Worm (Caenorhabditis elegans) whole organism, L4 larva: ENCODE results near the gene srw-57.
A peak's percentile ranks its signal among the peaks of the same experiment; 100 is the strongest.

Experiments used
- F26F4.8 ChIP-seq: fragments of 200-800 bp; sonication (Bioruptor generic); conservative IDR thresholded peaks from 2 replicates; pipeline ENCODE4 v1.3.6; 2022; ENCODE audit warnings: missing genetic modification characterization, missing compliant biosample characterization
- F37D6.2 ChIP-seq: sonication (generic microtip); optimal IDR thresholded peaks from 2 replicates; lab custom pipeline; 2016; ENCODE audit warnings: mild to moderate bottlenecking, missing genetic modification characterization, missing compliant biosample characterization
- T20F7.1 ChIP-seq: fragments of 200-800 bp; sonication (Bioruptor generic); optimal IDR thresholded peaks from 2 replicates; lab custom pipeline; 2018; ENCODE audit warnings: mild to moderate bottlenecking, missing genetic modification characterization, missing compliant biosample characterization
- Y75B8A.6 ChIP-seq: fragments of 200-800 bp; sonication (Bioruptor generic); IDR thresholded peaks from 2 replicates; pipeline ENCODE4 v1.3.6; 2022; ENCODE audit warnings: missing genetic modification reagents, missing genetic modification characterization, missing compliant biosample characterization
- aha-1 ChIP-seq: fragments of 150-350 bp; peaks from one replicate; lab custom pipeline; 2014; ENCODE audit warnings: missing biosample characterization, missing genetic modification characterization
- attf-4 ChIP-seq: sonication (generic microtip); optimal IDR thresholded peaks from 3 replicates; lab custom pipeline; 2017; ENCODE audit warnings: missing biosample characterization, missing genetic modification characterization
- daf-16 ChIP-seq, 3 experiments: sonication (generic microtip); optimal IDR thresholded peaks; 2 replicates each; lab custom pipeline; 2016 to 2017; ENCODE audit warnings: missing genetic modification characterization in 3 of 3, missing genetic modification reagents in 3 of 3, mild to moderate bottlenecking in 2 of 3, missing compliant biosample characterization in 2 of 3, missing biosample characterization in 1 of 3, moderate library complexity in 1 of 3
- daf-8 ChIP-seq: fragments of 200-800 bp; sonication (Bioruptor generic); IDR thresholded peaks from 2 replicates; pipeline ENCODE4 v1.3.6; 2022; ENCODE audit warnings: missing genetic modification characterization, missing compliant biosample characterization
- duxl-1 ChIP-seq: sonication (generic microtip); optimal IDR thresholded peaks from 2 replicates; lab custom pipeline; 2016; ENCODE audit warnings: mild to moderate bottlenecking, missing genetic modification characterization, moderate library complexity, missing compliant biosample characterization; ENCODE audit not compliant: poor library complexity
- hif-1 ChIP-seq, 2 experiments: sonication (generic microtip); optimal IDR thresholded peaks; 2 replicates each; lab custom pipeline; 2016 to 2017; ENCODE audit warnings: missing compliant biosample characterization in 2 of 2, missing genetic modification characterization in 2 of 2, missing genetic modification reagents in 2 of 2, missing genotype in 2 of 2, mild to moderate bottlenecking in 1 of 2
- hlh-11 ChIP-seq: fragments of 200-800 bp; sonication (Bioruptor generic); optimal IDR thresholded peaks from 2 replicates; lab custom pipeline; 2018; ENCODE audit warnings: mild to moderate bottlenecking, missing genetic modification characterization, missing compliant biosample characterization
- lin-13 ChIP-seq: fragments of 150-350 bp; optimal IDR thresholded peaks from 2 replicates; lab custom pipeline; 2014; ENCODE audit warnings: missing biosample characterization, missing genetic modification reagents, missing genetic modification characterization
- lin-15B ChIP-seq: fragments of 150-350 bp; sonication (generic microtip); optimal IDR thresholded peaks from 3 replicates; lab custom pipeline; 2014; ENCODE audit warnings: missing biosample characterization, missing genetic modification characterization
- lin-39 ChIP-seq: fragments of 150-350 bp; optimal IDR thresholded peaks from 2 replicates; lab custom pipeline; 2014; ENCODE audit warnings: missing biosample characterization, missing genetic modification reagents, missing genetic modification characterization
- madf-5 ChIP-seq, 2 experiments: fragments of 200-800 bp; sonication (Bioruptor generic); IDR thresholded peaks; 2 replicates each; pipeline ENCODE4 v1.3.6; 2022; ENCODE audit warnings: missing compliant biosample characterization in 2 of 2, missing genetic modification characterization in 2 of 2
- madf-9 ChIP-seq: fragments of 200-800 bp; sonication (Bioruptor generic); conservative IDR thresholded peaks from 2 replicates; pipeline ENCODE4 v1.3.6; 2022; ENCODE audit warnings: missing genetic modification reagents, missing genetic modification characterization, missing compliant biosample characterization
- mdl-1 ChIP-seq, 2 experiments: fragments of 150-350 bp in 1 of 2; sonication (generic microtip) in 1 of 2; optimal IDR thresholded peaks; 2 replicates each; lab custom pipeline; 2014 to 2017; ENCODE audit warnings: missing biosample characterization in 2 of 2, missing genetic modification characterization in 2 of 2
- mes-2 ChIP-seq: sonication (generic microtip); optimal IDR thresholded peaks from 2 replicates; lab custom pipeline; 2016; ENCODE audit warnings: missing genotype, mild to moderate bottlenecking, missing genetic modification characterization, missing compliant biosample characterization; ENCODE audit not compliant: poor library complexity, severe bottlenecking
- nhr-11 ChIP-seq: fragments of 150-350 bp; optimal IDR thresholded peaks from 2 replicates; lab custom pipeline; 2014; ENCODE audit warnings: missing biosample characterization, missing genetic modification characterization
- nhr-25 ChIP-seq: sonication (generic microtip); optimal IDR thresholded peaks from 2 replicates; lab custom pipeline; 2017; ENCODE audit warnings: missing genetic modification characterization, mild to moderate bottlenecking, missing compliant biosample characterization, antibody characterized with exemption, moderate library complexity, borderline replicate concordance; ENCODE audit not compliant: insufficient read depth
- nhr-42 ChIP-seq: fragments of 200-800 bp; sonication (Bioruptor generic); IDR thresholded peaks from 2 replicates; pipeline ENCODE4 v1.3.6; 2022; ENCODE audit warnings: missing genetic modification characterization, missing compliant biosample characterization
- nhr-48 ChIP-seq: sonication (generic microtip); optimal IDR thresholded peaks from 2 replicates; lab custom pipeline; 2016; ENCODE audit warnings: mild to moderate bottlenecking, missing genetic modification characterization, missing compliant biosample characterization
- nhr-6 ChIP-seq: fragments of 150-350 bp; optimal IDR thresholded peaks from 2 replicates; lab custom pipeline; 2014; ENCODE audit warnings: missing biosample characterization, missing genetic modification characterization
- nhr-76 ChIP-seq: fragments of 150-350 bp; optimal IDR thresholded peaks from 2 replicates; lab custom pipeline; 2014; ENCODE audit warnings: missing biosample characterization, missing genetic modification characterization
- nhr-77 ChIP-seq: fragments of 150-350 bp; optimal IDR thresholded peaks from 2 replicates; lab custom pipeline; 2014; ENCODE audit warnings: missing biosample characterization, missing genetic modification characterization
- pqm-1 ChIP-seq: sonication (generic microtip); optimal IDR thresholded peaks from 2 replicates; lab custom pipeline; 2017; ENCODE audit warnings: missing biosample characterization, missing genetic modification characterization
- spr-1 ChIP-seq: sonication (generic microtip); optimal IDR thresholded peaks from 2 replicates; lab custom pipeline; 2016; ENCODE audit warnings: mild to moderate bottlenecking, missing genetic modification characterization, missing compliant biosample characterization
- tag-97 ChIP-seq: fragments of 200-800 bp; sonication (Bioruptor generic); IDR thresholded peaks from 2 replicates; pipeline ENCODE4 v1.3.6; 2022; ENCODE audit warnings: missing genetic modification characterization, missing compliant biosample characterization
- tra-1 ChIP-seq: fragments of 200-800 bp; sonication (Bioruptor generic); IDR thresholded peaks from 2 replicates; pipeline ENCODE4 v1.3.6; 2022; ENCODE audit warnings: missing genetic modification reagents, missing genetic modification characterization, missing compliant biosample characterization
- unc-130 ChIP-seq: sonication (generic microtip); optimal IDR thresholded peaks from 2 replicates; lab custom pipeline; 2016; ENCODE audit warnings: missing genetic modification reagents, missing genetic modification characterization, missing compliant biosample characterization
- unc-62 ChIP-seq, 3 experiments: fragments of 150-350 bp in 1 of 3; sonication (generic microtip); optimal IDR thresholded peaks in 2 of 3; peaks in 1 of 3; 1 replicate in 1 of 3; 2 replicates in 2 of 3; lab custom pipeline; 2014 to 2017; ENCODE audit warnings: missing biosample characterization in 3 of 3, missing genetic modification characterization in 3 of 3, missing genetic modification reagents in 3 of 3, missing genotype in 1 of 3
- vab-7 ChIP-seq: fragments of 200-800 bp; sonication (Bioruptor generic); IDR thresholded peaks from 2 replicates; pipeline ENCODE4 v1.3.6; 2022; ENCODE audit warnings: missing genetic modification reagents, missing genetic modification characterization, missing compliant biosample characterization
- zfp-2 ChIP-seq: sonication (generic microtip); optimal IDR thresholded peaks from 2 replicates; lab custom pipeline; 2016; ENCODE audit warnings: mild to moderate bottlenecking, missing genetic modification characterization, missing compliant biosample characterization
- ztf-11 ChIP-seq: fragments of 150-350 bp; optimal IDR thresholded peaks from 2 replicates; lab custom pipeline; 2014; ENCODE audit warnings: missing biosample characterization, missing genetic modification characterization

Gene srw-57

DNA sequence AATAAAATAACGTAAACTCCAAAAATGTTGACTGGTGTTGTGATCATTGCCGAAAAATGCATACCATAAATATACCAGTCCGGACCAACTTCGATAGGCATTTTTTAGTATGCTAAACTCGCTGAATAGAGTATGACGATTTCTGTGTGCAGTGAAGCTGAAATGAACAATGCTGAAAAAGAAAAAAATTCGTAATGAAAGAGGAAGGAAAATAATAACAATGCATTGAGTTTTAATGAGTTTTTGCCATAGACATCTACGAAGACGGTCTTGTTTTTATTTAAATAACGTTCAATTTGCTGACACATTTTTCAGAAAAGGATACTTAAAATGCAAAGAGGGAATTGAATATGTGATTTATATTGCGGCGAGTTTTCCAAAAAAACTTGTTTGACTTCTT is 12.7 kb upstream of the srw-57 start, which contains the start of gene sri-1:
Gene sri-1 (minus strand): TSS at position 101 of the 400 bp plus-strand sequence.
- no peak for TF ChIP-seq unc-62 (GFP tag; optimal IDR thresholded peaks at IDR 0.05 in 1 of 2; lab: Kevin White, UChicago)
- TF ChIP-seq unc-62 (tag; optimal IDR thresholded peaks at IDR 0.05; lab: Kevin White, UChicago) = no peak
- no peak for TF ChIP-seq unc-130 (GFP tag; lab: Kevin White, UChicago)
- no peak for TF ChIP-seq attf-4 (tag; lab: Kevin White, UChicago)
- TF ChIP-seq ztf-11 (tag; lab: Kevin White, UChicago) = no peak
- no peak for TF ChIP-seq mes-2

DNA sequence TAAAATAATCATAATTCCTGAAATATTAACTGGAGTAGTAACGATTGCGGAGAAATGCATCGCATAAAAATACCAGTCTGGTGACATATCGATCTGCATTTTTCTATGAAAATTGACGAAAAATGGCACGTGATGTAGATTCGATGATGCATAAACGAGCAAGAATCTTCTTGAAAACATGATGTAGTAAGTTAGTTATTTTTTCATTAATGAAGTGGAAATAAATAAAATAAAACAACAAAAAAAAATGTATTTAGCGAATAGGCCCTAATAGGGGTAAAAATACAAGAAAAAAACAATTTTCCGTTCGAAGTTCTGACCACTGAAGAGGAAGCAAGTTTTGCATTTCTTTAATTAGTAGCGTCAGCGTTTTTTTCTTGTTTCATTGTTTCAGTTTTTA is 10.3 kb upstream of the srw-57 start, which contains the start of gene sri-2:
Gene sri-2 (minus strand): TSS at position 101 of the 400 bp plus-strand sequence.
- TF ChIP-seq aha-1 (tag; lab: Kevin White, UChicago) = peak; percentile 21
- TF ChIP-seq lin-39 (tag; lab: Kevin White, UChicago) = no peak

DNA sequence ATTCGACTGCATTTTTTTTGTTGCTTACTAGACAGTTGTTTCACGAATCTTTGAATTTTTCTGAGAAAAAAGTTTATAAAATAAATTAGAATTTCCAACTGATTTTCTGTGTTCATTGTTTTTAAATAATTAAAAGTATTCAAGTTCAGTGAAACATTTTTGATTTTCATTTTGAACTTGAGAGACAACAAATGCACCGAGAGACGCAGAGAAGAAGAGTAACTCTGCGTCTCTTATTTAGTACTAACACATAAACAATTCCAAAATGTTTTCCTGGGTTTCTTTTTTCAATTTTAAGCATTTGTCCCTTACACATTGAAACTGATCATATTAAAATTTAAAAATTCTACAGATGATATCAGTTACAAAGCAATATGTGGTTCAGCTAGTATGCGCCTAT is 4.6 kb upstream of the srw-57 start:
- no peak for TF ChIP-seq madf-9 (GFP tag; lab: Robert Waterston, UW)
- TF ChIP-seq nhr-48 = peak; percentile 26
- no peak for TF ChIP-seq nhr-42

- TF ChIP-seq nhr-6 (tag; lab: Kevin White, UChicago) (no peak), tra-1 (no peak), mdl-1 (tag; optimal IDR thresholded peaks at IDR 0.05; lab: Kevin White, UChicago) (no peak), zfp-2 (tag; lab: Kevin White, UChicago) (no peak), nhr-11 (no peak), nhr-77 (tag; lab: Kevin White, UChicago) (no peak), nhr-76 (no peak), tag-97 (GFP tag; lab: Robert Waterston, UW) (no peak), vab-7 (no peak), F26F4.8 (GFP tag; lab: Robert Waterston, UW) (no peak), lin-15B (tag; lab: Kevin White, UChicago) (no peak), nhr-25 (no peak), attf-4 (tag; lab: Kevin White, UChicago) (no peak), madf-5 (GFP tag; IDR thresholded peaks at IDR 0.05; lab: Robert Waterston, UW) (no peak), daf-16 (GFP tag; optimal IDR thresholded peaks at IDR 0.05; lab: Kevin White, UChicago) (no peak), daf-16 (tag; optimal IDR thresholded peaks at IDR 0.05; lab: Kevin White, UChicago) (no peak), pqm-1 (tag; lab: Kevin White, UChicago) (no peak), F37D6.2 (tag; lab: Kevin White, UChicago) (no peak), lin-13 (GFP tag; lab: Kevin White, UChicago) (no peak), Y75B8A.6 (GFP tag; lab: Robert Waterston, UW) (no peak), unc-62 (GFP tag; optimal IDR thresholded peaks at IDR 0.05 in 1 of 2; lab: Kevin White, UChicago) (no peak), unc-62 (tag; optimal IDR thresholded peaks at IDR 0.05; lab: Kevin White, UChicago) (no peak)
These were observed 2.3 kb upstream of the srw-57 start, which contains the start of gene F36G9.3 for ce11 chrV:15957098-15957497. Gene F36G9.3 (plus strand): TSS chrV:15957398.

- peak; percentile 29 for TF ChIP-seq aha-1 (tag; lab: Kevin White, UChicago)
- no peak for TF ChIP-seq spr-1 (tag; lab: Kevin White, UChicago)
- TF ChIP-seq, all 104 proteins: peak for 1
These were observed 665 bp upstream of the srw-57 start, which contains the start of gene srh-186 for ce11 chrV:15955497-15955896. Gene srh-186 (plus strand): TSS chrV:15955797.

ce11 chrV:15952762-15953161 is 2.1 kb downstream of the srw-57 start, which contains the start of gene srw-56:
Gene srw-56 (minus strand): TSS chrV:15952862.
- no peak for TF ChIP-seq duxl-1 (tag; lab: Kevin White, UChicago)
- no peak for TF ChIP-seq T20F7.1 (GFP tag; lab: Kevin White, UChicago)
- TF ChIP-seq tra-1 = no peak
- TF ChIP-seq madf-9 (GFP tag; lab: Robert Waterston, UW) = no peak
- no peak for TF ChIP-seq lin-15B (tag; lab: Kevin White, UChicago)
- TF ChIP-seq F37D6.2 (tag; lab: Kevin White, UChicago) = no peak
- TF ChIP-seq unc-130 (GFP tag; lab: Kevin White, UChicago) = no peak
- TF ChIP-seq hif-1 (tag; optimal IDR thresholded peaks at IDR 0.05; lab: Kevin White, UChicago) = no peak
- no peak for TF ChIP-seq hlh-11 (tag; lab: Kevin White, UChicago)
- TF ChIP-seq daf-8 = no peak
- TF ChIP-seq nhr-25 = no peak
